Worm (Caenorhabditis elegans) whole organism, mixed stage, embryonic: ENCODE results near the gene bath-15.

Experiments
- ces-1 ChIP-seq: fragments of 150-350 bp; optimal IDR thresholded peaks from 2 replicates; lab custom pipeline; 2014; ENCODE audit warnings: missing biosample characterization, missing genetic modification reagents, missing genetic modification characterization
- drap-1 ChIP-seq: fragments of 200-800 bp; sonication (Bioruptor generic); optimal IDR thresholded peaks from 3 replicates; lab custom pipeline; 2018; ENCODE audit warnings: mild to moderate bottlenecking, missing genetic modification characterization, missing compliant biosample characterization
- lin-13 ChIP-seq: fragments of 150-350 bp; optimal IDR thresholded peaks from 2 replicates; lab custom pipeline; 2014; ENCODE audit warnings: missing biosample characterization, missing genetic modification characterization
- mls-2 ChIP-seq: sonication (generic microtip); optimal IDR thresholded peaks from 2 replicates; lab custom pipeline; 2016; ENCODE audit warnings: mild to moderate bottlenecking, missing genetic modification characterization, moderate library complexity, missing compliant biosample characterization
- nhr-237 ChIP-seq: fragments of 150-350 bp; optimal IDR thresholded peaks from 2 replicates; lab custom pipeline; 2014; ENCODE audit warnings: missing biosample characterization, missing genetic modification characterization
- pha-4 ChIP-seq: fragments of 150-350 bp; optimal IDR thresholded peaks from 2 replicates; lab custom pipeline; 2018; ENCODE audit warnings: missing biosample characterization, missing genetic modification reagents, missing genetic modification characterization
- unc-39 ChIP-seq: fragments of 150-350 bp; optimal IDR thresholded peaks from 2 replicates; lab custom pipeline; 2014; ENCODE audit warnings: missing biosample characterization, missing genetic modification characterization
- zip-8 ChIP-seq: fragments of 150-350 bp; optimal IDR thresholded peaks from 2 replicates; lab custom pipeline; 2014; ENCODE audit warnings: missing biosample characterization, missing genetic modification characterization

- TF ChIP-seq pha-4 (no peak), drap-1 (GFP tag; lab: Kevin White, UChicago) (no peak), mls-2 (tag; lab: Kevin White, UChicago) (no peak), lin-13 (tag; lab: Kevin White, UChicago) (no peak), unc-39 (tag; lab: Kevin White, UChicago) (no peak), nhr-237 (tag; lab: Kevin White, UChicago) (no peak), ces-1 (no peak), zip-8 (tag; lab: Kevin White, UChicago) (no peak)
Observed at ce11 chrIII:7772901-7773300, 2.9 kb downstream of the bath-15 start, which contains the start of the genes ZK686.6 and ZK686.1.
